Fruit fly (Drosophila melanogaster) whole organism, prepupa: ENCODE data around the gene CG32486.

ENCODE experiments used
- Blimp-1 ChIP-seq: fragments of 200-800 bp; sonication (Bioruptor generic); optimal IDR thresholded peaks from 3 replicates; lab custom pipeline; 2017; ENCODE audit warnings: missing biosample characterization, missing genetic modification characterization, mild to moderate bottlenecking, moderate library complexity, missing genetic modification reagents
- CG10669 ChIP-seq: fragments of 200-800 bp; sonication (Bioruptor generic); optimal IDR thresholded peaks from 3 replicates; lab custom pipeline; 2018; ENCODE audit warnings: missing biosample characterization, mild to moderate bottlenecking, missing genetic modification characterization, moderate library complexity
- CG11294 ChIP-seq: fragments of 200-800 bp; sonication (Bioruptor generic); IDR thresholded peaks from 2 replicates; pipeline ENCODE4 v1.3.6; 2022; ENCODE audit warnings: missing biosample characterization, missing genetic modification characterization
- CG11902 ChIP-seq: fragments of 200-800 bp; sonication (Bioruptor generic); optimal IDR thresholded peaks from 3 replicates; lab custom pipeline; 2016; ENCODE audit warnings: missing biosample characterization, missing genetic modification characterization
- CG15336 ChIP-seq: fragments of 200-800 bp; sonication (Bioruptor generic); IDR thresholded peaks from 2 replicates; pipeline ENCODE4 v1.3.6; 2022; ENCODE audit warnings: missing biosample characterization, missing genetic modification characterization
- CG1621 ChIP-seq: fragments of 200-800 bp; sonication (Bioruptor generic); optimal IDR thresholded peaks from 3 replicates; lab custom pipeline; 2018; ENCODE audit warnings: missing biosample characterization, mild to moderate bottlenecking, missing genetic modification characterization
- CG16779 ChIP-seq: fragments of 200-800 bp; sonication (Bioruptor generic); optimal IDR thresholded peaks from 3 replicates; lab custom pipeline; 2017; ENCODE audit warnings: missing biosample characterization, mild to moderate bottlenecking, missing genetic modification characterization
- CG3032 ChIP-seq: fragments of 200-800 bp; optimal IDR thresholded peaks from 2 replicates; lab custom pipeline; 2019; ENCODE audit warnings: missing biosample characterization, mild to moderate bottlenecking, missing genetic modification characterization, moderate library complexity
- CG31627 ChIP-seq: fragments of 200-800 bp; sonication (Bioruptor generic); optimal IDR thresholded peaks from 3 replicates; lab custom pipeline; 2016; ENCODE audit warnings: missing biosample characterization, missing genetic modification characterization
- CG32006 ChIP-seq: fragments of 200-800 bp; sonication (Bioruptor generic); optimal IDR thresholded peaks from 3 replicates; lab custom pipeline; 2017; ENCODE audit warnings: missing biosample characterization, mild to moderate bottlenecking, missing genetic modification characterization
- CG34406 ChIP-seq: fragments of 200-800 bp; sonication (Bioruptor generic); optimal IDR thresholded peaks from 3 replicates; lab custom pipeline; 2016; ENCODE audit warnings: missing biosample characterization, missing genetic modification characterization
- CG4318 ChIP-seq: fragments of 200-800 bp; sonication (Bioruptor generic); optimal IDR thresholded peaks from 3 replicates; lab custom pipeline; 2017; ENCODE audit warnings: missing biosample characterization, mild to moderate bottlenecking, missing genetic modification characterization
- CG6163 ChIP-seq: fragments of 200-800 bp; sonication (Bioruptor generic); IDR thresholded peaks from 3 replicates; pipeline ENCODE4 v1.3.6; 2022; ENCODE audit warnings: missing biosample characterization, missing genetic modification characterization
- CG6276 ChIP-seq: fragments of 200-800 bp; sonication (Bioruptor generic); optimal IDR thresholded peaks from 2 replicates; lab custom pipeline; 2017; ENCODE audit warnings: missing biosample characterization, mild to moderate bottlenecking, missing genetic modification characterization
- CG6792 ChIP-seq: fragments of 200-800 bp; sonication (Bioruptor generic); optimal IDR thresholded peaks from 3 replicates; lab custom pipeline; 2016; ENCODE audit warnings: missing biosample characterization, missing genetic modification characterization
- CG6854 ChIP-seq: fragments of 200-800 bp; sonication (Bioruptor generic); optimal IDR thresholded peaks from 2 replicates; lab custom pipeline; 2017; ENCODE audit warnings: missing biosample characterization, mild to moderate bottlenecking, missing genetic modification characterization
- CG8119 ChIP-seq: fragments of 200-800 bp; sonication (Bioruptor generic); IDR thresholded peaks from 3 replicates; pipeline ENCODE4 v1.3.6; 2022; ENCODE audit warnings: missing biosample characterization, missing genetic modification characterization
- CG8319 ChIP-seq: fragments of 200-800 bp; sonication (Bioruptor generic); optimal IDR thresholded peaks from 3 replicates; lab custom pipeline; 2016; ENCODE audit warnings: missing biosample characterization, missing genetic modification characterization
- CG8632 ChIP-seq: fragments of 200-800 bp; sonication (Bioruptor generic); optimal IDR thresholded peaks from 3 replicates; lab custom pipeline; 2016; ENCODE audit warnings: missing biosample characterization, missing genetic modification characterization
- CG9139 ChIP-seq: fragments of 200-800 bp; sonication (Bioruptor generic); optimal IDR thresholded peaks from 3 replicates; lab custom pipeline; 2017; ENCODE audit warnings: missing biosample characterization, mild to moderate bottlenecking, missing genetic modification characterization
- Eip75B ChIP-seq: fragments of 200-800 bp; sonication (Bioruptor generic); optimal IDR thresholded peaks from 3 replicates; lab custom pipeline; 2016; ENCODE audit warnings: missing biosample characterization, missing genetic modification characterization
- Eip78C ChIP-seq: fragments of 200-800 bp; sonication (Bioruptor generic); peaks from one replicate; lab custom pipeline; 2016; ENCODE audit warnings: missing biosample characterization, missing genetic modification characterization
- Eip93F ChIP-seq: fragments of 200-800 bp; sonication (Bioruptor generic); optimal IDR thresholded peaks from 2 replicates; lab custom pipeline; 2016; ENCODE audit warnings: missing biosample characterization, mild to moderate bottlenecking, missing genetic modification characterization
- Ets21C ChIP-seq: fragments of 200-800 bp; sonication (Bioruptor generic); optimal IDR thresholded peaks from 3 replicates; lab custom pipeline; 2016; ENCODE audit warnings: missing biosample characterization, missing genetic modification characterization
- Ets96B ChIP-seq: fragments of 200-800 bp; optimal IDR thresholded peaks from 2 replicates; lab custom pipeline; 2019; ENCODE audit warnings: missing biosample characterization, mild to moderate bottlenecking, missing genetic modification characterization, moderate library complexity
- Gug ChIP-seq: fragments of 200-800 bp; sonication (Bioruptor generic); IDR thresholded peaks from 2 replicates; pipeline ENCODE4 v1.3.6; 2022; ENCODE audit warnings: missing biosample characterization, missing genetic modification characterization
- Hr38 ChIP-seq: sonication (Bioruptor generic); optimal IDR thresholded peaks from 2 replicates; lab custom pipeline; 2016; ENCODE audit warnings: missing biosample characterization, missing genetic modification characterization
- Hr39 ChIP-seq: fragments of 200-800 bp; sonication (Bioruptor generic); optimal IDR thresholded peaks from 2 replicates; lab custom pipeline; 2016; ENCODE audit warnings: missing biosample characterization, missing genetic modification characterization
- Hr4 ChIP-seq: fragments of 200-800 bp; sonication (Bioruptor generic); optimal IDR thresholded peaks from 3 replicates; lab custom pipeline; 2016; ENCODE audit warnings: missing biosample characterization, missing genetic modification characterization
- Lpt ChIP-seq: fragments of 200-800 bp; sonication (Bioruptor generic); optimal IDR thresholded peaks from 3 replicates; lab custom pipeline; 2016; ENCODE audit warnings: missing biosample characterization, missing genetic modification characterization
- Met ChIP-seq: fragments of 200-800 bp; sonication (Bioruptor generic); optimal IDR thresholded peaks from 3 replicates; lab custom pipeline; 2016; ENCODE audit warnings: missing biosample characterization, missing genetic modification characterization
- OdsH ChIP-seq: fragments of 200-800 bp; sonication (Bioruptor generic); optimal IDR thresholded peaks from 3 replicates; lab custom pipeline; 2016; ENCODE audit warnings: missing biosample characterization, missing genetic modification characterization
- Smox ChIP-seq: fragments of 200-800 bp; sonication (Bioruptor generic); optimal IDR thresholded peaks from 3 replicates; lab custom pipeline; 2016; ENCODE audit warnings: missing biosample characterization, missing genetic modification characterization
- Sox102F ChIP-seq: fragments of 200-800 bp; sonication (Bioruptor generic); optimal IDR thresholded peaks from 2 replicates; lab custom pipeline; 2016; ENCODE audit warnings: missing biosample characterization, mild to moderate bottlenecking, missing genetic modification characterization
- Sox14 ChIP-seq: fragments of 200-800 bp; sonication (Bioruptor generic); optimal IDR thresholded peaks from 3 replicates; lab custom pipeline; 2016; ENCODE audit warnings: missing biosample characterization, missing genetic modification characterization
- Sox15 ChIP-seq: fragments of 200-800 bp; sonication (Bioruptor generic); optimal IDR thresholded peaks from 3 replicates; lab custom pipeline; 2016; ENCODE audit warnings: missing biosample characterization, missing genetic modification characterization
- acj6 ChIP-seq: fragments of 200-800 bp; sonication (Bioruptor generic); optimal IDR thresholded peaks from 3 replicates; lab custom pipeline; 2016; ENCODE audit warnings: missing biosample characterization, missing genetic modification characterization
- cyc ChIP-seq: fragments of 200-800 bp; sonication (Bioruptor generic); optimal IDR thresholded peaks from 3 replicates; lab custom pipeline; 2016; ENCODE audit warnings: missing biosample characterization, missing genetic modification characterization
- dsx ChIP-seq: fragments of 200-800 bp; optimal IDR thresholded peaks from 3 replicates; lab custom pipeline; 2019; ENCODE audit warnings: missing biosample characterization, mild to moderate bottlenecking, missing genetic modification characterization, moderate library complexity; ENCODE audit not compliant: poor library complexity, severe bottlenecking
- eg ChIP-seq: fragments of 200-800 bp; sonication (Bioruptor generic); IDR thresholded peaks from 3 replicates; pipeline ENCODE4 v1.3.6; 2022; ENCODE audit warnings: missing biosample characterization, missing genetic modification characterization
- esn ChIP-seq: fragments of 200-800 bp; sonication (Bioruptor generic); optimal IDR thresholded peaks from 2 replicates; lab custom pipeline; 2016; ENCODE audit warnings: missing biosample characterization, mild to moderate bottlenecking, missing genetic modification characterization, moderate library complexity
- fd59A ChIP-seq: fragments of 200-800 bp; sonication (Bioruptor generic); optimal IDR thresholded peaks from 2 replicates; lab custom pipeline; 2017; ENCODE audit warnings: missing biosample characterization, mild to moderate bottlenecking, missing genetic modification characterization, missing genetic modification reagents
- fd85E ChIP-seq: fragments of 200-800 bp; sonication (Bioruptor generic); optimal IDR thresholded peaks from 3 replicates; lab custom pipeline; 2016; ENCODE audit warnings: missing biosample characterization, missing genetic modification characterization
- fkh ChIP-seq: fragments of 200-800 bp; sonication (Bioruptor generic); optimal IDR thresholded peaks from 3 replicates; lab custom pipeline; 2017; ENCODE audit warnings: missing biosample characterization, mild to moderate bottlenecking, missing genetic modification characterization, moderate library complexity
- lz ChIP-seq: fragments of 200-800 bp; sonication (Bioruptor generic); optimal IDR thresholded peaks from 3 replicates; lab custom pipeline; 2016; ENCODE audit warnings: missing biosample characterization, missing genetic modification characterization
- net ChIP-seq: fragments of 200-800 bp; sonication (Bioruptor generic); optimal IDR thresholded peaks from 3 replicates; lab custom pipeline; 2016; ENCODE audit warnings: missing biosample characterization, missing genetic modification characterization
- pdm3 ChIP-seq: fragments of 200-800 bp; sonication (Bioruptor generic); optimal IDR thresholded peaks from 3 replicates; lab custom pipeline; 2016; ENCODE audit warnings: missing biosample characterization, missing genetic modification characterization
- salr ChIP-seq, 2 experiments: fragments of 200-800 bp; sonication (Bioruptor generic); optimal IDR thresholded peaks; 3 replicates each; lab custom pipeline; 2016 to 2018; ENCODE audit warnings: missing biosample characterization in 2 of 2, missing genetic modification characterization in 2 of 2, mild to moderate bottlenecking in 1 of 2
- spab ChIP-seq: fragments of 200-800 bp; sonication (Bioruptor generic); optimal IDR thresholded peaks from 2 replicates; lab custom pipeline; 2017; ENCODE audit warnings: missing biosample characterization, mild to moderate bottlenecking, missing genetic modification characterization, missing genetic modification reagents
- ss ChIP-seq, 2 experiments: fragments of 200-800 bp; sonication (Bioruptor generic); optimal IDR thresholded peaks; 2 replicates in 1 of 2; 3 replicates in 1 of 2; lab custom pipeline; 2017 to 2018; ENCODE audit warnings: mild to moderate bottlenecking in 2 of 2, missing biosample characterization in 2 of 2, missing genetic modification characterization in 2 of 2, moderate library complexity in 1 of 2
- svp ChIP-seq: fragments of 200-800 bp; sonication (Bioruptor generic); peaks from one replicate; lab custom pipeline; 2016; ENCODE audit warnings: missing biosample characterization, missing genetic modification characterization

The CG32486 gene

dm6 chr3L:3078398-3079155 lies 7.9 kb upstream of the CG32486 start:
- TF ChIP-seq Hr4 (GFP tag; lab: Kevin White, UChicago) (peak; percentile 51), CG15336 (no peak; the same call in 1 of the 2 replicates), CG34406 (GFP tag; lab: Kevin White, UChicago) (peak; percentile 63), CG8632 (GFP tag; lab: Kevin White, UChicago) (peak; percentile 35), lz (peak; percentile 57), Sox102F (peak; percentile 66), CG8119 (no peak), Eip75B (GFP tag; lab: Kevin White, UChicago) (no peak), CG3032 (tag; lab: Kevin White, UChicago) (peak; percentile 3), Eip93F (GFP tag; lab: Kevin White, UChicago) (no peak), CG10669 (GFP tag; lab: Kevin White, UChicago) (peak; percentile 49), CG11902 (GFP tag; lab: Kevin White, UChicago) (peak; percentile 34), esn (GFP tag; lab: Kevin White, UChicago) (peak; percentile 50), CG31627 (GFP tag; lab: Kevin White, UChicago) (peak; percentile 73), CG8319 (GFP tag; lab: Kevin White, UChicago) (no peak), CG6163 (GFP tag; lab: Robert Waterston, UW) (no peak), pdm3 (GFP tag; lab: Kevin White, UChicago) (peak; percentile 61), dsx (GFP tag; lab: Kevin White, UChicago) (peak; percentile 11), CG16779 (tag; lab: Kevin White, UChicago) (no peak), CG32006 (peak; percentile 64), Sox14 (peak; percentile 45), fkh (GFP tag; lab: Kevin White, UChicago) (peak; percentile 71), Gug (GFP tag; lab: Robert Waterston, UW) (0 out of 2 replicates have a peak, but pooled peaks have one; percentile 14), CG11294 (GFP tag; lab: Robert Waterston, UW) (no peak), fd59A (GFP tag; lab: Kevin White, UChicago) (no peak), cyc (GFP tag; lab: Kevin White, UChicago) (peak; percentile 54), fd85E (GFP tag; lab: Kevin White, UChicago) (no peak), Ets21C (GFP tag; lab: Kevin White, UChicago) (peak; percentile 38), CG4318 (GFP tag; lab: Kevin White, UChicago) (peak; percentile 5), acj6 (GFP tag; lab: Kevin White, UChicago) (peak; percentile 40), ss (GFP tag; optimal IDR thresholded peaks at IDR 0.05; lab: Kevin White, UChicago) (peak in 1 of 2 experiments; percentile 42), salr (GFP tag; optimal IDR thresholded peaks at IDR 0.05; lab: Kevin White, UChicago) (no peak), Smox (GFP tag; lab: Kevin White, UChicago) (peak; percentile 60), Ets96B (tag; lab: Kevin White, UChicago) (peak; percentile 21), Eip78C (peak; percentile 87), Met (peak; percentile 68), Lpt (GFP tag; lab: Kevin White, UChicago) (no peak), CG9139 (GFP tag; lab: Kevin White, UChicago) (no peak), CG1621 (tag; lab: Kevin White, UChicago) (no peak), svp (peak; percentile 81), Blimp-1 (GFP tag; lab: Kevin White, UChicago) (peak; percentile 50), net (GFP tag; lab: Kevin White, UChicago) (no peak), Sox15 (GFP tag; lab: Kevin White, UChicago) (peak; percentile 31), CG6792 (GFP tag; lab: Kevin White, UChicago) (peak; percentile 28), Hr38 (GFP tag; lab: Kevin White, UChicago) (no peak), CG6276 (GFP tag; lab: Kevin White, UChicago) (peak; percentile 43), spab (peak; percentile 29), CG6854 (peak; percentile 9), eg (GFP tag; lab: Robert Waterston, UW) (no peak), OdsH (GFP tag; lab: Kevin White, UChicago) (peak; percentile 51), Hr39 (peak; percentile 69)
